In genomic region chrIII:6116281-6116886, ce11 we compare ENCODE assay signal across 1 worm cellular context.
A peak's percentile ranks its signal among the peaks of the same experiment; 100 is the strongest.
TF ChIP-seq lines count a peak whose summit lies in the region.

TSS of gene nmt-1 (minus strand) at chrIII:6116331.

TF ChIP-seq in whole organism, L1 larva, 84 proteins besides CTCF, POLR2A, EP300 and RAD21 (continued from another document):
- peak; percentile 62 for TF ChIP-seq nhr-47 (tag; optimal IDR thresholded peaks at IDR 0.05; lab: Kevin White, UChicago)
